Fruit fly (Drosophila melanogaster) whole organism, embryonic: Measurements from ENCODE around the gene CG13081.

ENCODE experiments used
- Adf1 ChIP-seq: fragments of 200-800 bp; sonication (Bioruptor generic); IDR thresholded peaks from 2 replicates; pipeline ENCODE4 v1.3.6; 2022; ENCODE audit warnings: missing biosample characterization, missing genetic modification characterization
- Aef1 ChIP-seq: fragments of 200-800 bp; sonication (Bioruptor generic); IDR thresholded peaks from 3 replicates; pipeline ENCODE4 v1.3.6; 2022; ENCODE audit warnings: missing biosample characterization, missing genetic modification characterization
- B-H1 ChIP-seq: fragments of 200-800 bp; sonication (Bioruptor generic); IDR thresholded peaks from 3 replicates; pipeline ENCODE4 v1.3.6; 2022; ENCODE audit warnings: missing biosample characterization, missing genetic modification characterization
- B-H2 ChIP-seq: fragments of 200-800 bp; sonication (Bioruptor generic); optimal IDR thresholded peaks from 2 replicates; lab custom pipeline; 2018; ENCODE audit warnings: missing biosample characterization, mild to moderate bottlenecking, missing genetic modification characterization
- Bgb ChIP-seq: fragments of 200-800 bp; sonication (Bioruptor generic); IDR thresholded peaks from 2 replicates; pipeline ENCODE4 v1.3.6; 2022; ENCODE audit warnings: missing biosample characterization, missing genetic modification characterization; ENCODE audit not compliant: partially characterized antibody
- CG10267 ChIP-seq: fragments of 200-800 bp; sonication (Bioruptor generic); optimal IDR thresholded peaks from 2 replicates; lab custom pipeline; 2018; ENCODE audit warnings: missing biosample characterization, mild to moderate bottlenecking, missing genetic modification characterization, moderate library complexity
- CG10654 ChIP-seq: fragments of 200-800 bp; sonication (Bioruptor generic); optimal IDR thresholded peaks from 2 replicates; lab custom pipeline; 2016; ENCODE audit warnings: missing biosample characterization, missing genetic modification characterization
- CG12155 ChIP-seq: fragments of 200-800 bp; sonication (Bioruptor generic); optimal IDR thresholded peaks from 3 replicates; lab custom pipeline; 2016; ENCODE audit warnings: missing biosample characterization, missing genetic modification characterization
- CG12219 ChIP-seq: fragments of 200-800 bp; sonication (Bioruptor generic); optimal IDR thresholded peaks from 3 replicates; lab custom pipeline; 2018; ENCODE audit warnings: missing biosample characterization, mild to moderate bottlenecking, missing genetic modification characterization
- CG12391 ChIP-seq: fragments of 200-800 bp; sonication (Bioruptor generic); optimal IDR thresholded peaks from 3 replicates; lab custom pipeline; 2018; ENCODE audit warnings: missing biosample characterization, mild to moderate bottlenecking, missing genetic modification characterization, moderate library complexity
- CG13287 ChIP-seq: fragments of 200-800 bp; sonication (Bioruptor generic); IDR thresholded peaks from 2 replicates; pipeline ENCODE4 v1.3.6; 2022; ENCODE audit warnings: missing biosample characterization, missing genetic modification characterization; ENCODE audit not compliant: partially characterized antibody
- CG13624 ChIP-seq: fragments of 200-800 bp; sonication (Bioruptor generic); optimal IDR thresholded peaks from 2 replicates; lab custom pipeline; 2016; ENCODE audit warnings: missing biosample characterization, missing genetic modification characterization
- CG15696 ChIP-seq: fragments of 200-800 bp; sonication (Bioruptor generic); optimal IDR thresholded peaks from 2 replicates; lab custom pipeline; 2019; ENCODE audit warnings: missing biosample characterization, mild to moderate bottlenecking, missing genetic modification characterization, moderate library complexity
- CG16813 ChIP-seq: fragments of 200-800 bp; sonication (Bioruptor generic); IDR thresholded peaks from 3 replicates; pipeline ENCODE4 v1.3.6; 2022; ENCODE audit warnings: missing biosample characterization, missing genetic modification characterization; ENCODE audit not compliant: partially characterized antibody
- CG1792 ChIP-seq: fragments of 200-800 bp; sonication (Bioruptor generic); optimal IDR thresholded peaks from 2 replicates; lab custom pipeline; 2016; ENCODE audit warnings: missing biosample characterization, missing genetic modification characterization
- CG2129 ChIP-seq: fragments of 200-800 bp; sonication (Bioruptor generic); IDR thresholded peaks from 2 replicates; pipeline ENCODE4 v1.3.6; 2022; ENCODE audit warnings: missing biosample characterization, missing genetic modification characterization; ENCODE audit not compliant: partially characterized antibody
- CG31365 ChIP-seq: fragments of 200-800 bp; sonication (Bioruptor generic); optimal IDR thresholded peaks from 2 replicates; lab custom pipeline; 2018; ENCODE audit warnings: missing biosample characterization, mild to moderate bottlenecking, missing genetic modification characterization
- CG32772 ChIP-seq: fragments of 200-800 bp; sonication (Bioruptor generic); IDR thresholded peaks from 2 replicates; pipeline ENCODE4 v1.3.6; 2022; ENCODE audit warnings: missing biosample characterization, missing genetic modification characterization
- CG3281 ChIP-seq: fragments of 200-800 bp; sonication (Bioruptor generic); optimal IDR thresholded peaks from 3 replicates; lab custom pipeline; 2017; ENCODE audit warnings: missing biosample characterization, mild to moderate bottlenecking, missing genetic modification characterization
- CG4360 ChIP-seq: fragments of 200-800 bp; sonication (Bioruptor generic); IDR thresholded peaks from 2 replicates; pipeline ENCODE4 v1.3.6; 2022; ENCODE audit warnings: missing biosample characterization, missing genetic modification characterization
- CG4404 ChIP-seq: fragments of 200-800 bp; sonication (Bioruptor generic); IDR thresholded peaks from 2 replicates; pipeline ENCODE4 v1.3.6; 2022; ENCODE audit warnings: missing biosample characterization, missing genetic modification characterization
- CG8290 ChIP-seq, 3 experiments: fragments of 200-800 bp; sonication (Bioruptor generic); optimal IDR thresholded peaks; 2 replicates each; lab custom pipeline; 2016 to 2019; ENCODE audit warnings: missing biosample characterization in 3 of 3, missing genetic modification characterization in 3 of 3, mild to moderate bottlenecking in 2 of 3, moderate library complexity in 1 of 3
- CG9932 ChIP-seq: fragments of 200-800 bp; sonication (Bioruptor generic); IDR thresholded peaks from 2 replicates; pipeline ENCODE4 v1.3.6; 2022; ENCODE audit warnings: missing biosample characterization, missing genetic modification characterization
- Hr39 ChIP-seq: fragments of >200 bp; optimal IDR thresholded peaks from 2 replicates; lab custom pipeline; 2017
- Hr78 ChIP-seq, 2 experiments: fragments of 200-800 bp in 1 of 2; fragments of >200 bp in 1 of 2; sonication (Bioruptor generic) in 1 of 2; optimal IDR thresholded peaks; 2 replicates each; lab custom pipeline; 2017 to 2019; ENCODE audit warnings: missing biosample characterization in 2 of 2, missing genetic modification characterization in 2 of 2, mild to moderate bottlenecking in 1 of 2, moderate library complexity in 1 of 2
- Opbp ChIP-seq: fragments of 200-800 bp; sonication (Bioruptor generic); IDR thresholded peaks from 3 replicates; pipeline ENCODE4 v1.3.6; 2022; ENCODE audit warnings: missing biosample characterization, missing genetic modification characterization; ENCODE audit not compliant: partially characterized antibody
- Sin3A ChIP-seq: fragments of >200 bp; optimal IDR thresholded peaks from 2 replicates; lab custom pipeline; 2018
- TFAM ChIP-seq: fragments of 200-800 bp; sonication (Bioruptor generic); optimal IDR thresholded peaks from 2 replicates; lab custom pipeline; 2017; ENCODE audit warnings: missing biosample characterization, missing genetic modification characterization, inconsistent platforms
- YL-1 ChIP-seq: fragments of 200-800 bp; sonication (Bioruptor generic); optimal IDR thresholded peaks from 3 replicates; lab custom pipeline; 2017; ENCODE audit warnings: missing biosample characterization, mild to moderate bottlenecking, missing genetic modification characterization
- amos ChIP-seq: fragments of 200-800 bp; sonication (Bioruptor generic); IDR thresholded peaks from 2 replicates; pipeline ENCODE4 v1.3.6; 2022; ENCODE audit warnings: missing biosample characterization, missing genetic modification characterization; ENCODE audit not compliant: partially characterized antibody
- aop ChIP-seq: fragments of 200-800 bp; sonication (Bioruptor generic); IDR thresholded peaks from 2 replicates; pipeline ENCODE4 v1.3.6; 2022; ENCODE audit warnings: missing biosample characterization, missing genetic modification characterization
- bbx ChIP-seq: fragments of 200-800 bp; sonication (Bioruptor generic); IDR thresholded peaks from 2 replicates; pipeline ENCODE4 v1.3.6; 2022; ENCODE audit warnings: missing biosample characterization, missing genetic modification characterization; ENCODE audit not compliant: partially characterized antibody
- cg ChIP-seq: fragments of 200-800 bp; sonication (Bioruptor generic); optimal IDR thresholded peaks from 3 replicates; lab custom pipeline; 2019; ENCODE audit warnings: missing biosample characterization, mild to moderate bottlenecking, missing genetic modification characterization, moderate library complexity
- ewg ChIP-seq: fragments of 200-800 bp; sonication (Bioruptor generic); optimal IDR thresholded peaks from 3 replicates; lab custom pipeline; 2017; ENCODE audit warnings: mild to moderate bottlenecking, missing biosample characterization, missing genetic modification reagents, missing genetic modification characterization
- hb ChIP-seq: fragments of 200-800 bp; sonication (Bioruptor generic); IDR thresholded peaks from 3 replicates; pipeline ENCODE4 v1.3.6; 2022; ENCODE audit warnings: missing biosample characterization, missing genetic modification characterization; ENCODE audit not compliant: partially characterized antibody
- hbn ChIP-seq: fragments of 200-800 bp; sonication (Bioruptor generic); IDR thresholded peaks from 2 replicates; pipeline ENCODE4 v1.3.6; 2022; ENCODE audit warnings: missing biosample characterization, missing genetic modification characterization; ENCODE audit not compliant: partially characterized antibody
- inv ChIP-seq: fragments of 200-800 bp; sonication (Bioruptor generic); IDR thresholded peaks from 2 replicates; pipeline ENCODE4 v1.3.6; 2022; ENCODE audit warnings: missing biosample characterization, missing genetic modification characterization; ENCODE audit not compliant: partially characterized antibody
- jigr1 ChIP-seq: fragments of 200-800 bp; sonication (Bioruptor generic); IDR thresholded peaks from 3 replicates; pipeline ENCODE4 v1.3.6; 2022; ENCODE audit warnings: missing biosample characterization, missing genetic modification characterization
- kni ChIP-seq: fragments of 200-800 bp; sonication (Bioruptor generic); optimal IDR thresholded peaks from 3 replicates; lab custom pipeline; 2017; ENCODE audit warnings: mild to moderate bottlenecking, missing biosample characterization, missing genetic modification reagents, missing genetic modification characterization
- mirr ChIP-seq: fragments of 200-800 bp; sonication (Bioruptor generic); optimal IDR thresholded peaks from 3 replicates; lab custom pipeline; 2018; ENCODE audit warnings: missing biosample characterization, mild to moderate bottlenecking, missing genetic modification characterization
- pan ChIP-seq, 4 experiments: fragments of >200 bp in 3 of 4; fragments of 200-800 bp in 1 of 4; sonication (Bioruptor generic) in 1 of 4; optimal IDR thresholded peaks in 3 of 4; IDR thresholded peaks in 1 of 4; 2 replicates each; pipeline versions ENCODE4 v1.3.6 to Lab custom; 2017 to 2022; ENCODE audit warnings: missing biosample characterization in 2 of 4, missing genetic modification characterization in 2 of 4, mixed read lengths in 1 of 4
- psq ChIP-seq: fragments of 200-800 bp; sonication (Bioruptor generic); optimal IDR thresholded peaks from 2 replicates; lab custom pipeline; 2017; ENCODE audit warnings: missing biosample characterization, missing genetic modification characterization
- repo ChIP-seq: fragments of 200-800 bp; sonication (Bioruptor generic); optimal IDR thresholded peaks from 2 replicates; lab custom pipeline; 2016; ENCODE audit warnings: missing biosample characterization, missing genetic modification characterization
- rib ChIP-seq: fragments of 200-800 bp; sonication (Bioruptor generic); IDR thresholded peaks from 2 replicates; pipeline ENCODE4 v1.3.6; 2022; ENCODE audit warnings: missing biosample characterization, missing genetic modification characterization
- sna ChIP-seq: fragments of 200-800 bp; sonication (Bioruptor generic); IDR thresholded peaks from 2 replicates; pipeline ENCODE4 v1.3.6; 2022; ENCODE audit warnings: missing biosample characterization, missing genetic modification characterization; ENCODE audit not compliant: partially characterized antibody
- tx ChIP-seq: fragments of 200-800 bp; sonication (Bioruptor generic); optimal IDR thresholded peaks from 2 replicates; lab custom pipeline; 2016; ENCODE audit warnings: missing biosample characterization, missing genetic modification characterization
- unc-4 ChIP-seq: fragments of 200-800 bp; sonication (Bioruptor generic); IDR thresholded peaks from 2 replicates; pipeline ENCODE4 v1.3.6; 2022; ENCODE audit warnings: missing biosample characterization, missing genetic modification characterization; ENCODE audit not compliant: partially characterized antibody

CG13081 gene

dm6 chr2L:19574959-19575625 lies 34.7 kb downstream of the CG13081 start (continued):
- TF ChIP-seq Opbp (GFP tag; lab: Robert Waterston, UW) (peak; percentile 61; the same call in 1 of the 3 replicates), inv (GFP tag; lab: Robert Waterston, UW) (peak; percentile 27; the same call in 1 of the 2 replicates), CG15696 (tag; lab: Kevin White, UChicago) (no peak), CG32772 (GFP tag; lab: Robert Waterston, UW) (no peak), mirr (GFP tag; lab: Kevin White, UChicago) (peak; percentile 35), aop (GFP tag; lab: Robert Waterston, UW) (peak; percentile 88), CG3281 (no peak), pan (optimal IDR thresholded peaks at IDR 0.05; lab: Kevin White, UChicago) (no peak), pan (GFP tag; optimal IDR thresholded peaks at IDR 0.05 in 1 of 2, IDR thresholded peaks at IDR 0.05 in 1 of 2) (no peak), tx (GFP tag; lab: Kevin White, UChicago) (no peak), CG4404 (GFP tag; lab: Robert Waterston, UW) (no peak), CG12219 (GFP tag; lab: Kevin White, UChicago) (no peak), CG8290 (GFP tag; optimal IDR thresholded peaks at IDR 0.05; lab: Kevin White, UChicago) (no peak), CG8290 (tag; optimal IDR thresholded peaks at IDR 0.05; lab: Kevin White, UChicago) (no peak), jigr1 (GFP tag; lab: Robert Waterston, UW) (no peak), YL-1 (GFP tag; lab: Kevin White, UChicago) (no peak), CG12155 (GFP tag; lab: Kevin White, UChicago) (no peak), CG16813 (GFP tag; lab: Robert Waterston, UW) (peak; percentile 24; the same call in 1 of the 3 replicates), TFAM (GFP tag; lab: Kevin White, UChicago) (no peak), CG12391 (no peak), CG10654 (GFP tag; lab: Kevin White, UChicago) (no peak), hbn (peak; percentile 25; the same call in 1 of the 2 replicates), CG9932 (GFP tag; lab: Robert Waterston, UW) (no peak), bbx (GFP tag; lab: Robert Waterston, UW) (peak; percentile 52; the same call in 1 of the 2 replicates), CG2129 (GFP tag; lab: Robert Waterston, UW) (no peak), B-H1 (no peak), Hr39 (lab: Kevin White, UChicago) (no peak), Hr78 (GFP tag; optimal IDR thresholded peaks at IDR 0.05; lab: Kevin White, UChicago) (peak in 1 of 2 experiments; percentile 81), kni (GFP tag; lab: Kevin White, UChicago) (peak; percentile 98), repo (GFP tag; lab: Kevin White, UChicago) (no peak), hb (GFP tag; lab: Robert Waterston, UW) (no peak), sna (GFP tag; lab: Robert Waterston, UW) (no peak), Aef1 (GFP tag; lab: Robert Waterston, UW) (peak; percentile 85), CG13624 (GFP tag; lab: Kevin White, UChicago) (no peak), amos (GFP tag; lab: Robert Waterston, UW) (peak; percentile 51; the same call in 1 of the 2 replicates), cg (GFP tag; lab: Kevin White, UChicago) (peak; percentile 98), CG13287 (peak; percentile 62; the same call in 1 of the 2 replicates), psq (no peak), CG31365 (no peak), B-H2 (GFP tag; lab: Kevin White, UChicago) (no peak), unc-4 (GFP tag; lab: Robert Waterston, UW) (0 out of 2 replicates have a peak, but pooled peaks have one; percentile 28), Bgb (peak; percentile 55), CG1792 (no peak), Adf1 (GFP tag; lab: Robert Waterston, UW) (peak; percentile 69; the same call in 1 of the 2 replicates), ewg (GFP tag; lab: Kevin White, UChicago) (peak; percentile 85), CG10267 (tag; lab: Kevin White, UChicago) (no peak), Sin3A (lab: Kevin White, UChicago) (no peak), rib (peak; percentile 29; the same call in 1 of the 2 replicates), CG4360 (GFP tag; lab: Robert Waterston, UW) (peak; percentile 99)
